Worm (Caenorhabditis elegans) whole organism, L4/young adult: Measurements from ENCODE around the gene str-148.

Source experiments
- W03F9.2 ChIP-seq: fragments of 150-350 bp; optimal IDR thresholded peaks from 2 replicates; lab custom pipeline; 2014; ENCODE audit warnings: missing biosample characterization, missing genetic modification characterization
- him-1 ChIP-seq: sonication (generic microtip); optimal IDR thresholded peaks from 2 replicates; lab custom pipeline; 2016; ENCODE audit warnings: missing genotype, missing genetic modification reagents, missing genetic modification characterization, missing compliant biosample characterization

ce11 chrII:1072106-1072505 lies 26.3 kb downstream of the str-148 start, which contains the start of gene K02E7.4:
- TF ChIP-seq him-1 (tag; lab: Kevin White, UChicago) (no peak), W03F9.2 (tag; lab: Kevin White, UChicago) (no peak)
